Fruit fly (Drosophila melanogaster) whole organism, prepupa: ENCODE measurements around the gene CG34290.

Experiments used
- Blimp-1 ChIP-seq: fragments of 200-800 bp; sonication (Bioruptor generic); optimal IDR thresholded peaks from 3 replicates; lab custom pipeline; 2017; ENCODE audit warnings: missing biosample characterization, missing genetic modification characterization, mild to moderate bottlenecking, moderate library complexity, missing genetic modification reagents
- CG10631 ChIP-seq: fragments of 200-800 bp; sonication (Bioruptor generic); optimal IDR thresholded peaks from 2 replicates; lab custom pipeline; 2016; ENCODE audit warnings: missing biosample characterization, missing genetic modification characterization
- CG10669 ChIP-seq: fragments of 200-800 bp; sonication (Bioruptor generic); optimal IDR thresholded peaks from 3 replicates; lab custom pipeline; 2018; ENCODE audit warnings: missing biosample characterization, mild to moderate bottlenecking, missing genetic modification characterization, moderate library complexity
- CG11294 ChIP-seq: fragments of 200-800 bp; sonication (Bioruptor generic); IDR thresholded peaks from 2 replicates; pipeline ENCODE4 v1.3.6; 2022; ENCODE audit warnings: missing biosample characterization, missing genetic modification characterization
- CG11762 ChIP-seq: fragments of 200-800 bp; sonication (Bioruptor generic); optimal IDR thresholded peaks from 3 replicates; lab custom pipeline; 2016; ENCODE audit warnings: missing biosample characterization, missing genetic modification characterization; ENCODE audit not compliant: insufficient read depth
- CG11902 ChIP-seq: fragments of 200-800 bp; sonication (Bioruptor generic); optimal IDR thresholded peaks from 3 replicates; lab custom pipeline; 2016; ENCODE audit warnings: missing biosample characterization, missing genetic modification characterization
- CG15336 ChIP-seq: fragments of 200-800 bp; sonication (Bioruptor generic); IDR thresholded peaks from 2 replicates; pipeline ENCODE4 v1.3.6; 2022; ENCODE audit warnings: missing biosample characterization, missing genetic modification characterization
- CG1621 ChIP-seq: fragments of 200-800 bp; sonication (Bioruptor generic); optimal IDR thresholded peaks from 3 replicates; lab custom pipeline; 2018; ENCODE audit warnings: missing biosample characterization, mild to moderate bottlenecking, missing genetic modification characterization
- CG16779 ChIP-seq: fragments of 200-800 bp; sonication (Bioruptor generic); optimal IDR thresholded peaks from 3 replicates; lab custom pipeline; 2017; ENCODE audit warnings: missing biosample characterization, mild to moderate bottlenecking, missing genetic modification characterization
- CG32006 ChIP-seq: fragments of 200-800 bp; sonication (Bioruptor generic); optimal IDR thresholded peaks from 3 replicates; lab custom pipeline; 2017; ENCODE audit warnings: missing biosample characterization, mild to moderate bottlenecking, missing genetic modification characterization
- CG34406 ChIP-seq: fragments of 200-800 bp; sonication (Bioruptor generic); optimal IDR thresholded peaks from 3 replicates; lab custom pipeline; 2016; ENCODE audit warnings: missing biosample characterization, missing genetic modification characterization
- CG3919 ChIP-seq: fragments of 200-800 bp; sonication (Bioruptor generic); optimal IDR thresholded peaks from 3 replicates; lab custom pipeline; 2016; ENCODE audit warnings: missing biosample characterization, missing genetic modification characterization
- CG4318 ChIP-seq: fragments of 200-800 bp; sonication (Bioruptor generic); optimal IDR thresholded peaks from 3 replicates; lab custom pipeline; 2017; ENCODE audit warnings: missing biosample characterization, mild to moderate bottlenecking, missing genetic modification characterization
- CG6163 ChIP-seq: fragments of 200-800 bp; sonication (Bioruptor generic); IDR thresholded peaks from 3 replicates; pipeline ENCODE4 v1.3.6; 2022; ENCODE audit warnings: missing biosample characterization, missing genetic modification characterization
- CG6276 ChIP-seq: fragments of 200-800 bp; sonication (Bioruptor generic); optimal IDR thresholded peaks from 2 replicates; lab custom pipeline; 2017; ENCODE audit warnings: missing biosample characterization, mild to moderate bottlenecking, missing genetic modification characterization
- CG6808 ChIP-seq: fragments of 200-800 bp; sonication (Bioruptor generic); optimal IDR thresholded peaks from 3 replicates; lab custom pipeline; 2017; ENCODE audit warnings: missing biosample characterization, missing genetic modification characterization, mild to moderate bottlenecking, moderate library complexity, missing genetic modification reagents
- CG6854 ChIP-seq: fragments of 200-800 bp; sonication (Bioruptor generic); optimal IDR thresholded peaks from 2 replicates; lab custom pipeline; 2017; ENCODE audit warnings: missing biosample characterization, mild to moderate bottlenecking, missing genetic modification characterization
- CG8119 ChIP-seq: fragments of 200-800 bp; sonication (Bioruptor generic); IDR thresholded peaks from 3 replicates; pipeline ENCODE4 v1.3.6; 2022; ENCODE audit warnings: missing biosample characterization, missing genetic modification characterization
- CG8319 ChIP-seq: fragments of 200-800 bp; sonication (Bioruptor generic); optimal IDR thresholded peaks from 3 replicates; lab custom pipeline; 2016; ENCODE audit warnings: missing biosample characterization, missing genetic modification characterization
- CG8632 ChIP-seq: fragments of 200-800 bp; sonication (Bioruptor generic); optimal IDR thresholded peaks from 3 replicates; lab custom pipeline; 2016; ENCODE audit warnings: missing biosample characterization, missing genetic modification characterization
- CG9139 ChIP-seq: fragments of 200-800 bp; sonication (Bioruptor generic); optimal IDR thresholded peaks from 3 replicates; lab custom pipeline; 2017; ENCODE audit warnings: missing biosample characterization, mild to moderate bottlenecking, missing genetic modification characterization
- Eip75B ChIP-seq: fragments of 200-800 bp; sonication (Bioruptor generic); optimal IDR thresholded peaks from 3 replicates; lab custom pipeline; 2016; ENCODE audit warnings: missing biosample characterization, missing genetic modification characterization
- Eip93F ChIP-seq: fragments of 200-800 bp; sonication (Bioruptor generic); optimal IDR thresholded peaks from 2 replicates; lab custom pipeline; 2016; ENCODE audit warnings: missing biosample characterization, mild to moderate bottlenecking, missing genetic modification characterization
- Ets21C ChIP-seq: fragments of 200-800 bp; sonication (Bioruptor generic); optimal IDR thresholded peaks from 3 replicates; lab custom pipeline; 2016; ENCODE audit warnings: missing biosample characterization, missing genetic modification characterization
- Ets96B ChIP-seq: fragments of 200-800 bp; optimal IDR thresholded peaks from 2 replicates; lab custom pipeline; 2019; ENCODE audit warnings: missing biosample characterization, mild to moderate bottlenecking, missing genetic modification characterization, moderate library complexity
- Gug ChIP-seq: fragments of 200-800 bp; sonication (Bioruptor generic); IDR thresholded peaks from 2 replicates; pipeline ENCODE4 v1.3.6; 2022; ENCODE audit warnings: missing biosample characterization, missing genetic modification characterization
- Hr39 ChIP-seq: fragments of 200-800 bp; sonication (Bioruptor generic); optimal IDR thresholded peaks from 2 replicates; lab custom pipeline; 2016; ENCODE audit warnings: missing biosample characterization, missing genetic modification characterization
- Hr4 ChIP-seq: fragments of 200-800 bp; sonication (Bioruptor generic); optimal IDR thresholded peaks from 3 replicates; lab custom pipeline; 2016; ENCODE audit warnings: missing biosample characterization, missing genetic modification characterization
- Met ChIP-seq: fragments of 200-800 bp; sonication (Bioruptor generic); optimal IDR thresholded peaks from 3 replicates; lab custom pipeline; 2016; ENCODE audit warnings: missing biosample characterization, missing genetic modification characterization
- OdsH ChIP-seq: fragments of 200-800 bp; sonication (Bioruptor generic); optimal IDR thresholded peaks from 3 replicates; lab custom pipeline; 2016; ENCODE audit warnings: missing biosample characterization, missing genetic modification characterization
- Smox ChIP-seq: fragments of 200-800 bp; sonication (Bioruptor generic); optimal IDR thresholded peaks from 3 replicates; lab custom pipeline; 2016; ENCODE audit warnings: missing biosample characterization, missing genetic modification characterization
- Sox14 ChIP-seq: fragments of 200-800 bp; sonication (Bioruptor generic); optimal IDR thresholded peaks from 3 replicates; lab custom pipeline; 2016; ENCODE audit warnings: missing biosample characterization, missing genetic modification characterization
- achi ChIP-seq: fragments of 200-800 bp; sonication (Bioruptor generic); optimal IDR thresholded peaks from 3 replicates; lab custom pipeline; 2016; ENCODE audit warnings: missing biosample characterization, missing genetic modification characterization
- acj6 ChIP-seq: fragments of 200-800 bp; sonication (Bioruptor generic); optimal IDR thresholded peaks from 3 replicates; lab custom pipeline; 2016; ENCODE audit warnings: missing biosample characterization, missing genetic modification characterization
- dac ChIP-seq: fragments of 200-800 bp; sonication (Bioruptor generic); optimal IDR thresholded peaks from 2 replicates; lab custom pipeline; 2017; ENCODE audit warnings: missing biosample characterization, mild to moderate bottlenecking, missing genetic modification characterization
- dsx ChIP-seq: fragments of 200-800 bp; optimal IDR thresholded peaks from 3 replicates; lab custom pipeline; 2019; ENCODE audit warnings: missing biosample characterization, mild to moderate bottlenecking, missing genetic modification characterization, moderate library complexity; ENCODE audit not compliant: poor library complexity, severe bottlenecking
- esn ChIP-seq: fragments of 200-800 bp; sonication (Bioruptor generic); optimal IDR thresholded peaks from 2 replicates; lab custom pipeline; 2016; ENCODE audit warnings: missing biosample characterization, mild to moderate bottlenecking, missing genetic modification characterization, moderate library complexity
- fd59A ChIP-seq: fragments of 200-800 bp; sonication (Bioruptor generic); optimal IDR thresholded peaks from 2 replicates; lab custom pipeline; 2017; ENCODE audit warnings: missing biosample characterization, mild to moderate bottlenecking, missing genetic modification characterization, missing genetic modification reagents
- fkh ChIP-seq: fragments of 200-800 bp; sonication (Bioruptor generic); optimal IDR thresholded peaks from 3 replicates; lab custom pipeline; 2017; ENCODE audit warnings: missing biosample characterization, mild to moderate bottlenecking, missing genetic modification characterization, moderate library complexity
- lz ChIP-seq: fragments of 200-800 bp; sonication (Bioruptor generic); optimal IDR thresholded peaks from 3 replicates; lab custom pipeline; 2016; ENCODE audit warnings: missing biosample characterization, missing genetic modification characterization
- net ChIP-seq: fragments of 200-800 bp; sonication (Bioruptor generic); optimal IDR thresholded peaks from 3 replicates; lab custom pipeline; 2016; ENCODE audit warnings: missing biosample characterization, missing genetic modification characterization
- pdm3 ChIP-seq: fragments of 200-800 bp; sonication (Bioruptor generic); optimal IDR thresholded peaks from 3 replicates; lab custom pipeline; 2016; ENCODE audit warnings: missing biosample characterization, missing genetic modification characterization
- salr ChIP-seq, 2 experiments: fragments of 200-800 bp; sonication (Bioruptor generic); optimal IDR thresholded peaks; 3 replicates each; lab custom pipeline; 2016 to 2018; ENCODE audit warnings: missing biosample characterization in 2 of 2, missing genetic modification characterization in 2 of 2, mild to moderate bottlenecking in 1 of 2
- spab ChIP-seq: fragments of 200-800 bp; sonication (Bioruptor generic); optimal IDR thresholded peaks from 2 replicates; lab custom pipeline; 2017; ENCODE audit warnings: missing biosample characterization, mild to moderate bottlenecking, missing genetic modification characterization, missing genetic modification reagents
- svp ChIP-seq: fragments of 200-800 bp; sonication (Bioruptor generic); peaks from one replicate; lab custom pipeline; 2016; ENCODE audit warnings: missing biosample characterization, missing genetic modification characterization
- topi ChIP-seq: fragments of 200-800 bp; sonication (Bioruptor generic); optimal IDR thresholded peaks from 3 replicates; lab custom pipeline; 2016; ENCODE audit warnings: missing biosample characterization, missing genetic modification characterization
- vri ChIP-seq: fragments of 200-800 bp; sonication (Bioruptor generic); optimal IDR thresholded peaks from 3 replicates; lab custom pipeline; 2016; ENCODE audit warnings: missing biosample characterization, mild to moderate bottlenecking, missing genetic modification characterization

Gene CG34290

DNA sequence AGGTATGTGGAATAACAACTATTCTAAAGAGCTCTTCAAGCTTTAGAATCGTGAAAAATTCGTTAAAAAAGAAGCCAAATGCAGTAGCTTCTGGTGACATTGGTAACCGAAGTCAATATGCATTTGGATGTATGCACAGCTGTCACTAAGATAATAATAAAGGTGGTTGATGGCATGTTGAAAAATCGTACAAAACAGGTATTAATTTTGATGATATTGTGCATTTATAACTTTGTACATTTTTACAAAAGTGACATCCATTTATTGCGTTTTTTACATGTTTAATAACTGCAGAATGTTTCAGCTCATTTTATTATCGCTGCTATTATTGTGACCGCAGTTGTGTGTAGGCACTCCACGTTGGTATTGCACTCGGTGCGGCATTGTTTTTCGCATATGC, 11.9 kb upstream of the CG34290 start (continued):
- peak; percentile 14 for TF ChIP-seq CG10631 (GFP tag; lab: Kevin White, UChicago)
- peak; percentile 60 for TF ChIP-seq CG32006 (GFP tag; lab: Kevin White, UChicago)
- no peak for TF ChIP-seq CG3919 (GFP tag; lab: Kevin White, UChicago)
- no peak for TF ChIP-seq dac (GFP tag; lab: Kevin White, UChicago)
- peak; percentile 31 for TF ChIP-seq Eip75B (GFP tag; lab: Kevin White, UChicago)
- TF ChIP-seq CG8632 (GFP tag; lab: Kevin White, UChicago): peak; percentile 32
- peak; percentile 18 for TF ChIP-seq CG6276 (GFP tag; lab: Kevin White, UChicago)

DNA sequence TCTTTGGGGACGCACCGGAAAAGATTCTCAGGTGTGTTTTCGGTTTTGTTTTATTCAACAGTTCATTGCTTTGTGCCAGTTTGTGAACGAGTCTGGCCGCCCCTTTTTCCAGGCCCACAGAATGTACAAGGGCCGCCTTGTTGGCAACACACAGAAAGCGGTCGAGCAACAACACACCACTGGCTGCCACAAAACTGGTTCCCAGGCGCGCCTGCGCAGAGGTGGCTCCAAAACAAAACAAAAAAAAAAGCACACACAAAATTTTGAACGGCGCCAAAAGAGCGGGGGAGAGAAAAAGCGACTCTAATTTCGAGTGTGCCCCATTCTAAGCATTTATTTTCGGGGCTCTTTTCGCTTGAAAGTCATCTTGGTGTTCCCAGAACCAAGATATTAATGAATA, 9.5 kb upstream of the CG34290 start:
- TF ChIP-seq CG16779 (tag; lab: Kevin White, UChicago) (no peak), CG1621 (tag; lab: Kevin White, UChicago) (no peak), Smox (GFP tag; lab: Kevin White, UChicago) (no peak)

DNA sequence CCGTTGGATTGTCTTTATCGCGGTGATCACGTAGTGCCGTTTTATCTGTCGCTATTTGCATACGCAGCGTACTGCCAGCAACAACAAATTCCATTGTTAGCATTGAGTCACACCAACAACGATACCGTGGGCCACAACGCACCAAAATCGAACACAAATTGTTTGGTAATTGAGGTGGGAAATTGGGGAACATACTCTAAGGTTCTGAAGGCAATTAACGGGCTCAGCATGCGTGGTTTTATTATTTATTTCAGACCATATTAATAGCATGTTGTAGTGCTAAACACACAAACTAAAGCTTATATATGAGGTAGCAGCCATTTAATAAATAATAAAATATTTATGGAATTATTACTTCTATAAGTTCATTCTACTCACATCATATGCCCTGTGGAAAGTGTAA, 8.9 kb upstream of the CG34290 start:
- TF ChIP-seq achi (peak; percentile 45), OdsH (GFP tag; lab: Kevin White, UChicago) (peak; percentile 39), CG10669 (GFP tag; lab: Kevin White, UChicago) (peak; percentile 40), Ets96B (tag; lab: Kevin White, UChicago) (peak; percentile 24), topi (peak; percentile 50), CG11294 (GFP tag; lab: Robert Waterston, UW) (no peak), CG8319 (GFP tag; lab: Kevin White, UChicago) (no peak), CG16779 (tag; lab: Kevin White, UChicago) (no peak), CG10631 (GFP tag; lab: Kevin White, UChicago) (peak; percentile 18), Eip93F (GFP tag; lab: Kevin White, UChicago) (no peak), esn (GFP tag; lab: Kevin White, UChicago) (peak; percentile 66), net (peak; percentile 37), CG8119 (GFP tag; lab: Robert Waterston, UW) (no peak), svp (GFP tag; lab: Kevin White, UChicago) (no peak), salr (GFP tag; optimal IDR thresholded peaks at IDR 0.05; lab: Kevin White, UChicago) (peak in 1 of 2 experiments; percentile 22), Hr39 (peak; percentile 39), CG15336 (no peak), lz (GFP tag; lab: Kevin White, UChicago) (peak; percentile 34), CG6163 (GFP tag; lab: Robert Waterston, UW) (no peak; the same call in 2 of the 3 replicates), fkh (GFP tag; lab: Kevin White, UChicago) (peak; percentile 84), CG8632 (GFP tag; lab: Kevin White, UChicago) (peak; percentile 11), Gug (GFP tag; lab: Robert Waterston, UW) (no peak), spab (GFP tag; lab: Kevin White, UChicago) (no peak), dsx (GFP tag; lab: Kevin White, UChicago) (no peak), CG32006 (GFP tag; lab: Kevin White, UChicago) (peak; percentile 44), CG6854 (GFP tag; lab: Kevin White, UChicago) (no peak), Blimp-1 (GFP tag; lab: Kevin White, UChicago) (no peak), pdm3 (peak; percentile 32), CG34406 (peak; percentile 30), Hr4 (peak; percentile 14), CG11762 (GFP tag; lab: Kevin White, UChicago) (peak; percentile 7), Ets21C (GFP tag; lab: Kevin White, UChicago) (no peak), acj6 (GFP tag; lab: Kevin White, UChicago) (peak; percentile 51), CG4318 (GFP tag; lab: Kevin White, UChicago) (peak; percentile 14), Met (GFP tag; lab: Kevin White, UChicago) (peak; percentile 54), CG11902 (GFP tag; lab: Kevin White, UChicago) (no peak), CG6808 (GFP tag; lab: Kevin White, UChicago) (peak; percentile 31), CG9139 (GFP tag; lab: Kevin White, UChicago) (no peak), fd59A (GFP tag; lab: Kevin White, UChicago) (peak; percentile 2), vri (peak; percentile 34), Sox14 (GFP tag; lab: Kevin White, UChicago) (peak; percentile 34), CG6276 (GFP tag; lab: Kevin White, UChicago) (no peak), Smox (GFP tag; lab: Kevin White, UChicago) (peak; percentile 53)
